Worm (Caenorhabditis elegans) whole organism, midembryonic: Measurements from ENCODE around the gene srz-99.

Experiments used
- T22C8.4 ChIP-seq: fragments of 200-800 bp; sonication (Bioruptor generic); IDR thresholded peaks from 2 replicates; pipeline ENCODE4 v1.3.6; 2022; ENCODE audit warnings: missing genetic modification characterization, missing compliant biosample characterization
- klf-2 ChIP-seq: fragments of 200-800 bp; sonication (Bioruptor generic); conservative IDR thresholded peaks from 2 replicates; pipeline ENCODE4 v1.3.6; 2022; ENCODE audit warnings: missing genetic modification reagents, missing genetic modification characterization, missing compliant biosample characterization
- ztf-23 ChIP-seq: fragments of 200-800 bp; sonication (Bioruptor generic); IDR thresholded peaks from 2 replicates; pipeline ENCODE4 v1.3.6; 2022; ENCODE audit warnings: missing genetic modification reagents, missing genetic modification characterization, missing compliant biosample characterization

DNA sequence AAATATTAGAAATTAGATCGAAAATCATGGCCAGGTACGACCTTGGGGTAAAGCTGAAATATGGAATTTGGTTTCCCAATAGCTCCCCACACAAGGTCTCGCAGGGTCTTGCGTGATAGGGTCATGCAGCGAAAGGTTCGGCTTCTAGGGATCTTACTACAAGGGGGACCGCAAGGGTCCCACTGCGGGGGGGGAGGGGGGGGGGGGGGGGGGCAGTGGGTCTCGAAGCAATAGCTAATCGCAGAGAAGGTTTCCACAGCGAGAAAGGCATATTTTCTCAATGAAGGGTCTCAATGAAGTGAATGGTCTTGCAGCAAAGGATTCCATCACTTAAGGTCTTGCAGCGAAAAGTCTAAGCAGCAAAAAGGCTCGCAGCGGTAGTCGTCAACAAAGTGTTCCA is 37.1 kb upstream of the srz-99 start:
- TF ChIP-seq klf-2 (GFP tag; lab: Robert Waterston, UW) (no peak), T22C8.4 (GFP tag; lab: Robert Waterston, UW) (no peak), ztf-23 (GFP tag; lab: Robert Waterston, UW) (no peak)
